Worm (Caenorhabditis elegans) whole organism, late embryonic: ENCODE measurements around the gene C46F2.1.

ENCODE experiments used
- C08G9.2 ChIP-seq: sonication (generic microtip); optimal IDR thresholded peaks from 2 replicates; lab custom pipeline; 2016; ENCODE audit warnings: mild to moderate bottlenecking, missing genetic modification characterization, moderate library complexity, missing compliant biosample characterization
- K02D7.2 ChIP-seq: sonication (generic microtip); optimal IDR thresholded peaks from 2 replicates; lab custom pipeline; 2017; ENCODE audit warnings: mild to moderate bottlenecking, missing genetic modification characterization, missing compliant biosample characterization
- Y22D7AL.16 ChIP-seq: sonication (generic microtip); optimal IDR thresholded peaks from 2 replicates; lab custom pipeline; 2016; ENCODE audit warnings: missing genetic modification characterization, missing compliant biosample characterization
- ama-1 ChIP-seq: fragments of 150-350 bp; optimal IDR thresholded peaks from 2 replicates; lab custom pipeline; 2014
- ceh-14 ChIP-seq: sonication (generic microtip); optimal IDR thresholded peaks from 2 replicates; lab custom pipeline; 2016; ENCODE audit warnings: missing genotype, missing genetic modification characterization, missing compliant biosample characterization
- ceh-18 ChIP-seq: sonication (generic microtip); optimal IDR thresholded peaks from 2 replicates; lab custom pipeline; 2016; ENCODE audit warnings: missing genetic modification characterization, missing compliant biosample characterization
- ceh-22 ChIP-seq: sonication (generic microtip); optimal IDR thresholded peaks from 2 replicates; lab custom pipeline; 2017; ENCODE audit warnings: missing biosample characterization, missing genetic modification characterization
- ceh-9 ChIP-seq: sonication (generic microtip); optimal IDR thresholded peaks from 2 replicates; lab custom pipeline; 2016; ENCODE audit warnings: mild to moderate bottlenecking, missing genetic modification characterization, inconsistent platforms, missing compliant biosample characterization
- che-1 ChIP-seq: sonication (generic microtip); optimal IDR thresholded peaks from 2 replicates; lab custom pipeline; 2016; ENCODE audit warnings: mild to moderate bottlenecking, missing genetic modification characterization, missing compliant biosample characterization
- dve-1 ChIP-seq: sonication (generic microtip); optimal IDR thresholded peaks from 2 replicates; lab custom pipeline; 2017; ENCODE audit warnings: antibody characterized with exemption, mild to moderate bottlenecking, missing genetic modification characterization, missing compliant biosample characterization
- elt-2 ChIP-seq: sonication (generic microtip); optimal IDR thresholded peaks from 2 replicates; lab custom pipeline; 2016; ENCODE audit warnings: missing genetic modification reagents, missing genetic modification characterization, missing compliant biosample characterization
- eyg-1 ChIP-seq: sonication (generic microtip); optimal IDR thresholded peaks from 2 replicates; lab custom pipeline; 2016; ENCODE audit warnings: missing genotype, missing genetic modification characterization, missing compliant biosample characterization
- fkh-6 ChIP-seq: sonication (generic microtip); optimal IDR thresholded peaks from 2 replicates; lab custom pipeline; 2016; ENCODE audit warnings: missing genetic modification characterization, missing compliant biosample characterization
- hlh-15 ChIP-seq: sonication (generic microtip); optimal IDR thresholded peaks from 2 replicates; lab custom pipeline; 2016; ENCODE audit warnings: missing genetic modification characterization, missing compliant biosample characterization
- hlh-6 ChIP-seq: sonication (generic microtip); optimal IDR thresholded peaks from 2 replicates; lab custom pipeline; 2016; ENCODE audit warnings: missing genotype, missing genetic modification characterization, missing compliant biosample characterization
- madf-2 ChIP-seq: sonication (generic microtip); optimal IDR thresholded peaks from 2 replicates; lab custom pipeline; 2017; ENCODE audit warnings: missing genetic modification characterization, missing compliant biosample characterization
- npax-4 ChIP-seq: sonication (generic microtip); optimal IDR thresholded peaks from 2 replicates; lab custom pipeline; 2016; ENCODE audit warnings: missing genetic modification characterization, missing compliant biosample characterization
- pat-9 ChIP-seq: fragments of 200-800 bp; sonication (Bioruptor generic); optimal IDR thresholded peaks from 2 replicates; lab custom pipeline; 2018; ENCODE audit warnings: mild to moderate bottlenecking, missing genetic modification characterization, moderate library complexity, missing compliant biosample characterization
- pax-1 ChIP-seq: fragments of 150-350 bp; optimal IDR thresholded peaks from 2 replicates; lab custom pipeline; 2014; ENCODE audit warnings: missing biosample characterization, missing genetic modification characterization
- pqm-1 ChIP-seq: sonication (generic microtip); optimal IDR thresholded peaks from 2 replicates; lab custom pipeline; 2016; ENCODE audit warnings: missing genetic modification characterization, missing compliant biosample characterization
- ref-2 ChIP-seq: sonication (generic microtip); optimal IDR thresholded peaks from 2 replicates; lab custom pipeline; 2016; ENCODE audit warnings: missing genetic modification characterization, missing compliant biosample characterization
- sdc-2 ChIP-seq: sonication (generic microtip); optimal IDR thresholded peaks from 2 replicates; lab custom pipeline; 2016; ENCODE audit warnings: missing genotype, missing genetic modification characterization, missing compliant biosample characterization
- sox-2 ChIP-seq: fragments of 200-800 bp; sonication (Bioruptor generic); IDR thresholded peaks from 2 replicates; pipeline ENCODE4 v1.3.6; 2022; ENCODE audit warnings: missing genetic modification reagents, missing genetic modification characterization, missing compliant biosample characterization
- sox-4 ChIP-seq: sonication (generic microtip); optimal IDR thresholded peaks from 2 replicates; lab custom pipeline; 2017; ENCODE audit warnings: mild to moderate bottlenecking, missing genetic modification characterization, inconsistent platforms, missing compliant biosample characterization
- syd-9 ChIP-seq: sonication (generic microtip); optimal IDR thresholded peaks from 2 replicates; lab custom pipeline; 2016; ENCODE audit warnings: mild to moderate bottlenecking, missing genetic modification characterization, moderate library complexity, missing compliant biosample characterization
- tbx-7 ChIP-seq: sonication (generic microtip); optimal IDR thresholded peaks from 2 replicates; lab custom pipeline; 2016; ENCODE audit warnings: missing genotype, missing genetic modification characterization, missing compliant biosample characterization
- ttx-3 ChIP-seq: sonication (generic microtip); optimal IDR thresholded peaks from 2 replicates; lab custom pipeline; 2016; ENCODE audit warnings: missing genetic modification reagents, missing genetic modification characterization, missing compliant biosample characterization
- unc-42 ChIP-seq: sonication (generic microtip); optimal IDR thresholded peaks from 2 replicates; lab custom pipeline; 2016; ENCODE audit warnings: missing genotype, missing genetic modification characterization, missing compliant biosample characterization
- unc-55 ChIP-seq: sonication (generic microtip); optimal IDR thresholded peaks from 2 replicates; lab custom pipeline; 2017; ENCODE audit warnings: missing biosample characterization, missing genetic modification reagents, missing genetic modification characterization
- unc-86 ChIP-seq: sonication (generic microtip); optimal IDR thresholded peaks from 2 replicates; lab custom pipeline; 2016; ENCODE audit warnings: missing genetic modification characterization, missing compliant biosample characterization
- ztf-16 ChIP-seq: sonication (generic microtip); optimal IDR thresholded peaks from 2 replicates; lab custom pipeline; 2017; ENCODE audit warnings: missing genetic modification characterization, missing compliant biosample characterization

C46F2.1 gene

DNA sequence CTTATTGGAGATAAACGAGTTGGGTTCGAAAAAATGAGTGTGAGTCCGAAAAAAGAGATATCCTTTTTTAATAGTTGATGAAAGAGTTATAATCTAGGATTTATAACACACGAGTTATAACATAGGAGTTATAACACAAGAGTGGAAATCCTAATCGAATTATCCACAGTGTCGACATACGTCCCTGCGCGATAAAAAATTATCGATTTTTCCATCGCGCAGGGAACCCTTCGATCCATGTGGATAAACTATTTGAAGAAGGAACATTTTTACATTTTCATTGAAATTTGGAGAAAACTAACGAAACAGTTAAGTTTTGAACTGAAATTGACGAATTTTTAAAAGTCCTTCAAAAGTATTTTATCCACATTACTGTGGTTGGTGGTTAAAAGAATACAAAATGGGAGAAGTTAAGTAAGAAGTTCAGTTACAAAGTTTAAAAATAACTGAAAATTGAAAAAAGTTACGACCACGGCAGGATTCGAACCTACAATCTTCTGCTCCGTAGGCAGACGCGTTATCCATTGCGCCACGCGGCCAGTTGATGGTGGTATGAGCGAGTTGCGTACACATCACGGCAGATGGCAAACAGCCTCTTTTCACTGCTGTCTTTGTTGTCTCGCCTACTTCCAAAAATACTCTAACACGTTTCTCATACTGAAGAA lies 41.5 kb upstream of the C46F2.1 start (continued):
- peak; percentile 66 for TF ChIP-seq pqm-1 (tag; lab: Kevin White, UChicago)
- TF ChIP-seq pax-1 (tag; lab: Kevin White, UChicago) = peak; percentile 69
- TF ChIP-seq ceh-14 (tag; lab: Kevin White, UChicago) = peak; percentile 63
- TF ChIP-seq unc-86 (tag; lab: Kevin White, UChicago) = peak; percentile 71
- no peak for TF ChIP-seq ceh-9
- no peak for TF ChIP-seq sox-2
- peak; percentile 91 for TF ChIP-seq dve-1
- peak; percentile 17 for TF ChIP-seq tbx-7 (tag; lab: Kevin White, UChicago)
- peak; percentile 33 for TF ChIP-seq ttx-3 (tag; lab: Kevin White, UChicago)
- TF ChIP-seq ref-2 = peak; percentile 95
- peak; percentile 44 for TF ChIP-seq ceh-22 (tag; lab: Kevin White, UChicago)
- TF ChIP-seq ama-1 (lab: Kevin White, UChicago) = no peak
- peak; percentile 95 for TF ChIP-seq unc-42 (tag; lab: Kevin White, UChicago)
- peak; percentile 99 for TF ChIP-seq ceh-18 (tag; lab: Kevin White, UChicago)
- peak; percentile 28 for TF ChIP-seq elt-2
- TF ChIP-seq syd-9 (tag; lab: Kevin White, UChicago) = peak; percentile 36
- TF ChIP-seq C08G9.2 = peak; percentile 46
- peak; percentile 22 for TF ChIP-seq pat-9

DNA sequence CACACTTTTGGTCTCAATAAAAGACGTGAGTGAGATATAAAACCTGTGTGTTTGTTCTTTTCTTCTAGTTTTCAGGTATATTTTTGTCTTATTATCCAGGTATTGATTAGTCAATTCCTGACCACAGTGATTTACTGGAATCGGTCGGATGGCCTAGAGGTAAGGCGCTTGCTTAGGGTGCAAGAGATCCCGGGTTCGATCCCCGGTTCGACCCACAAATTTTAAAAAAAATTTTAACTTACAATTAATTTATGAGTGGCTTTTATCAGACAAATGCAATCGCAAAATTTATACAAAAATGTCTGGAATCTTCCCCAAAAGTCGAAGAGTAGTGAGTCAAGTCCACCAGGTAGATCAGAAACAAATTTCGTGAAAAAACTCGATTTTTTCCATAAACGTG lies 40.5 kb upstream of the C46F2.1 start:
- TF ChIP-seq ama-1 (lab: Kevin White, UChicago) = no peak
- no peak for TF ChIP-seq hlh-15 (tag; lab: Kevin White, UChicago)
- TF ChIP-seq hlh-6 (tag; lab: Kevin White, UChicago) = no peak
- no peak for TF ChIP-seq Y22D7AL.16
- TF ChIP-seq sox-4 (tag; lab: Kevin White, UChicago) = no peak
- no peak for TF ChIP-seq madf-2 (tag; lab: Kevin White, UChicago)
- no peak for TF ChIP-seq ztf-16 (tag; lab: Kevin White, UChicago)
- no peak for TF ChIP-seq fkh-6 (tag; lab: Kevin White, UChicago)
- TF ChIP-seq eyg-1 (tag; lab: Kevin White, UChicago) = no peak
- TF ChIP-seq K02D7.2 (tag; lab: Kevin White, UChicago) = no peak
- TF ChIP-seq unc-86 (tag; lab: Kevin White, UChicago) = no peak
- no peak for TF ChIP-seq ceh-18 (tag; lab: Kevin White, UChicago)
- TF ChIP-seq, all 69 proteins: peak for 0

DNA sequence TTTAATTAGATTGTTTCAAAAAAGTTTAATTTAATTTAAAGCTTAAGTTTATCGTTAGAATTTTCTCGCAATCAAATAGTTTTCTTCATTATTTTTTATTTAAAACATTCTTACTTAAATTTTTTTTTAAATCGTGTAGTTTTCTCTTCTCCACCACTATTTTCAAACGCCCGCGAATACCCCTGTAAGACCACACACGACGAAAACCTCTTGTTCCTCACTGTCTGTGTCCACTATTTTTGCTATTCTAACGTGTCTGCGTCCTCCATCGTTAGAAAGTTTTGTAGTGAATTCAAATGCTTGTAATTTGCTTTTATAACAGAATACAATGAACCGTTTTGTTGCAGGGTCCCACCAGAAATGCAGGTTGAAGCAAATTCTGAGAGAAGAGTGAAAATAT lies 36.9 kb upstream of the C46F2.1 start, which contains the start of gene xol-1:
TSS of gene xol-1 (plus strand) at position 347 of the 400 bp plus-strand sequence.
- no peak for TF ChIP-seq Y22D7AL.16
- TF ChIP-seq dve-1 = no peak
- no peak for TF ChIP-seq tbx-7 (tag; lab: Kevin White, UChicago)
- TF ChIP-seq syd-9 (tag; lab: Kevin White, UChicago) = no peak
- peak; percentile 83 for TF ChIP-seq sdc-2 (tag; lab: Kevin White, UChicago)
- TF ChIP-seq, all 69 proteins: peak for 1

DNA sequence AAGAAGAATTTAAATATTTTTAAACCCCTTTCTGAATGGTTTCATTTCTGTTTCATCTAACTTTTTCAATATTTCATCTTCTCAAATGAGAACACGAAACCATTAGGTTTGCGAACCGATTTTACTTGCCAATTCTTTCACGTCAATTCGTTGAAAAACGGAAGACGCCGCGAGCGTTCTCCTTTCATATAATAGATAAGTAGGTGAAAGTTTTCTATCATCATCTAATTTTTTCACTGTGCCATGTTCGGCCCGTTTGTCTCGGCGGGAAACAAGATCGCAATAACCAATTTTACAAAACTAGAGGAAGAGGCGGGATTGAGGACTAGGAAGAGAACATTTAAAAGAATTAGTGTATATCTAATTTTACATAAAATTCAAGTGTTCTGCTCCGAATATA lies 32.7 kb upstream of the C46F2.1 start, which contains the start of gene C18A11.4:
TSS of gene C18A11.4 (plus strand) at position 367 of the 400 bp plus-strand sequence.
- TF ChIP-seq ref-2 (no peak), unc-55 (GFP tag; lab: Kevin White, UChicago) (no peak), ceh-22 (tag; lab: Kevin White, UChicago) (no peak), eyg-1 (tag; lab: Kevin White, UChicago) (no peak), K02D7.2 (tag; lab: Kevin White, UChicago) (no peak), npax-4 (tag; lab: Kevin White, UChicago) (no peak), unc-42 (tag; lab: Kevin White, UChicago) (no peak), pat-9 (no peak)

DNA sequence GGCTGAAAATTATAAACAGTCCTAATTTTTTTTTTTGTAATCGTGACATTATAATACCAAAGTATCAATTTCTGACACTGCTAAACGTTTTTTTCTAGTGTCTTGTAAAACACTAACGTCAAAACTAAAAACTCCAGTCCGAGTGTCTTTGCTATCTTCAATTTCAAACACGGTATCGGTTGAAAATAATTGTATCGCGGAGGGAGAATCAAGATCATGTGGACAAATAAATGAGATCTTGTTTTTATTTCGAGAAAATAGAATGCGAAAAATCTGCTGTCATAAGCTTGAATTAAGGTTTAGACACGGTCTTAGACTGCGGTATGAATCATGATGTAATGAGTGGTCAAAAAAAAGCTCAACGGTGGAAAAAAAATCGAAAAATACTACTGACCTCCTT lies 29.2 kb upstream of the C46F2.1 start:
- peak; percentile 96 for TF ChIP-seq sdc-2 (tag; lab: Kevin White, UChicago)
- no peak for TF ChIP-seq che-1 (tag; lab: Kevin White, UChicago)
